Fruit fly (Drosophila melanogaster): ENCODE results near the gene Lcp65Ag2.

DNA sequence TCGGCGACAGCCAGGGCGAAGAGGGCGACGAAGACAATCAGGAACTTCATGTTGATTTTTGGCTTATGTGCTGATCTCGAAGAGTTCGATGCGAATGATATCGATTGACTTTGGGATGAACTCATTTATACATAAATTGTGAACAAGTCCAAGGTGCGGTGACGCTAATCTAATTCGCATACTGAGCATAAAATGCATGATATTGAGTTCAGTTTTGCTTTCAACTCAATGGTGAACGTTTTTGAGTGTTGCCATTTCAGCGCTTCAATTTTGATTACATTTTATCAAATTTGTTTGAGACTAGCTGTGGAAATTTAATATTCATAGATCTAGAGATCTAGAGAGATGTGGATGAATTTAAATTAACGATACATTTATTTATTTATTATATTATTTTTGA lies 3.3 kb upstream of the Lcp65Ag2 start, which contains the start of gene Lcp65Af:
- no peak for TF ChIP-seq psq (optimal IDR thresholded peaks at IDR 0.05)
- TF ChIP-seq usp (GFP tag; optimal IDR thresholded peaks at IDR 0.05) = no peak
- TF ChIP-seq Dll (optimal IDR thresholded peaks at IDR 0.05) = no peak
- TF ChIP-seq pan (optimal IDR thresholded peaks at IDR 0.05) = no peak
- no peak for TF ChIP-seq EcR (GFP tag; optimal IDR thresholded peaks at IDR 0.05)
- TF ChIP-seq CG8478 (optimal IDR thresholded peaks at IDR 0.05) = no peak

All from whole organism.